Worm (Caenorhabditis elegans): ENCODE data around the gene F17H10.2.

The F17H10.2 gene

ce11 chrX:13144975-13145618, 31.5 kb downstream of the F17H10.2 start (continued):
- TF ChIP-seq elt-3 (tag; optimal IDR thresholded peaks at IDR 0.05) (peak in 3 of 6 experiments; percentile 51 to 79 (median 68)), unc-62 (GFP tag; optimal IDR thresholded peaks at IDR 0.05) (no peak), grh-1 (GFP tag; IDR thresholded peaks at IDR 0.05) (peak; percentile 79), nhr-77 (tag; optimal IDR thresholded peaks at IDR 0.05) (peak; percentile 94), lsy-2 (tag; optimal IDR thresholded peaks at IDR 0.05) (peak; percentile 82 to 92), unc-130 (tag; optimal IDR thresholded peaks at IDR 0.05) (peak; percentile 34), ets-5 (GFP tag; IDR thresholded peaks at IDR 0.05) (no peak), unc-86 (tag; optimal IDR thresholded peaks at IDR 0.05) (peak; percentile 98), alr-1 (tag; optimal IDR thresholded peaks at IDR 0.05; ENCODE audit: borderline replicate concordance) (no peak), mep-1 (tag; optimal IDR thresholded peaks at IDR 0.05) (peak; percentile 94)

ce11 chrX:13145988-13146873, 32.7 kb downstream of the F17H10.2 start:
- TF ChIP-seq snu-23 (GFP tag; optimal IDR thresholded peaks at IDR 0.05), result no peak
- TF ChIP-seq ztf-11 (tag; optimal IDR thresholded peaks at IDR 0.05), result no peak
- no peak for TF ChIP-seq skn-1 (tag; optimal IDR thresholded peaks at IDR 0.05)
- TF ChIP-seq lin-13 (GFP tag; optimal IDR thresholded peaks at IDR 0.05), result no peak
- TF ChIP-seq ama-1 (optimal IDR thresholded peaks at IDR 0.05), result no peak
- no peak for TF ChIP-seq nhr-19 (GFP tag; conservative IDR thresholded peaks at IDR 0.05)
- no peak for TF ChIP-seq mab-9 (GFP tag; IDR thresholded peaks at IDR 0.05)
- no peak for TF ChIP-seq fkh-4 (tag; optimal IDR thresholded peaks at IDR 0.05; ENCODE audit: borderline replicate concordance)
- peak; percentile 5 for TF ChIP-seq dsc-1 (tag; optimal IDR thresholded peaks at IDR 0.05)
- TF ChIP-seq blmp-1 (tag; optimal IDR thresholded peaks at IDR 0.05), result peak; percentile 58
- no peak for TF ChIP-seq efl-1 (optimal IDR thresholded peaks at IDR 0.05)
- peak in 1 of 2 experiments; percentile 41 for TF ChIP-seq efl-1 (GFP tag; optimal IDR thresholded peaks at IDR 0.05 in 1 of 2)

DNA sequence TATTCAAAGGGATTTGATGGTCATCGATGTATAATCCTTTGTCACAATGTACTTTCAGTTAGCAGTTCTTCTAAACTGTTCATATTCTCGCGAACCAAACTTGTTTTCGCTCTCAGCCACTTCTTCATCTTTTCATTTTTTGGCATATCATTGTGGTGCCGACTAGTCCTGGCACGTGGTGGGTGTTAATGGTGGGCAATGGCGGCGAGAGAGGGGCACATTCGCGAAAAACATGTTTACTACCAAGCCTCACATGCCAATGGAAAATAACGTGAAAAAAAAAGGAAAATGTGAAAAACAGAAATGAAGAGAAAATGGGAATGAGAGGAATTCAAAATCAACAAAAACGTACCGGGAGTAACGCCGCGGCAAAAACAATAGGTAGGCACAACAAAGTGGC, 33.5 kb downstream of the F17H10.2 start:
- TF ChIP-seq sox-4 (tag; optimal IDR thresholded peaks at IDR 0.05) (no peak), nhr-76 (tag; optimal IDR thresholded peaks at IDR 0.05) (no peak), nhr-19 (GFP tag; conservative IDR thresholded peaks at IDR 0.05) (no peak), unc-86 (tag; optimal IDR thresholded peaks at IDR 0.05) (no peak), pag-3 (tag; optimal IDR thresholded peaks at IDR 0.05; ENCODE audit: borderline replicate concordance, insufficient read depth) (peak; percentile 78), isw-1 (GFP tag; IDR thresholded peaks at IDR 0.05) (no peak), rnt-1 (tag; optimal IDR thresholded peaks at IDR 0.05) (no peak), hlh-17 (GFP tag; optimal IDR thresholded peaks at IDR 0.05; ENCODE audit: borderline replicate concordance) (no peak), nhr-71 (tag; optimal IDR thresholded peaks at IDR 0.05) (peak; percentile 61), ceh-88 (GFP tag; IDR thresholded peaks at IDR 0.05) (no peak), grh-1 (GFP tag; IDR thresholded peaks at IDR 0.05) (0 out of 2 replicates have a peak, but pooled peaks have one; percentile 6), irx-1 (tag; optimal IDR thresholded peaks at IDR 0.05) (no peak), F16B12.6 (tag; optimal IDR thresholded peaks at IDR 0.05) (no peak), mdl-1 (tag; optimal IDR thresholded peaks at IDR 0.05) (peak in 1 of 2 experiments; percentile 77), nhr-77 (tag; optimal IDR thresholded peaks at IDR 0.05) (no peak), C04F5.9 (tag; optimal IDR thresholded peaks at IDR 0.05) (no peak), sptf-1 (tag; optimal IDR thresholded peaks at IDR 0.05) (no peak), mef-2 (tag; optimal IDR thresholded peaks at IDR 0.05) (no peak), unc-98 (GFP tag; IDR thresholded peaks at IDR 0.05) (no peak), efl-3 (GFP tag; optimal IDR thresholded peaks at IDR 0.05) (no peak), mab-9 (GFP tag; IDR thresholded peaks at IDR 0.05) (no peak), fkh-10 (GFP tag; optimal IDR thresholded peaks at IDR 0.05) (no peak), unc-30 (tag; optimal IDR thresholded peaks at IDR 0.05) (no peak), hpl-2 (GFP tag; optimal IDR thresholded peaks at IDR 0.05) (no peak), snpc-4 (tag; optimal IDR thresholded peaks at IDR 0.05) (no peak), pax-3 (tag; optimal IDR thresholded peaks at IDR 0.05) (peak; percentile 46), lin-15B (tag; optimal IDR thresholded peaks at IDR 0.05) (no peak), unc-130 (tag; optimal IDR thresholded peaks at IDR 0.05) (peak; percentile 30), dsc-1 (tag; optimal IDR thresholded peaks at IDR 0.05) (no peak), lin-13 (GFP tag; optimal IDR thresholded peaks at IDR 0.05) (no peak), elt-3 (tag; optimal IDR thresholded peaks at IDR 0.05) (no peak), ama-1 (optimal IDR thresholded peaks at IDR 0.05) (no peak), fkh-4 (tag; optimal IDR thresholded peaks at IDR 0.05; ENCODE audit: borderline replicate concordance) (no peak), elt-2 (tag; optimal IDR thresholded peaks at IDR 0.05) (no peak), lsy-2 (tag; optimal IDR thresholded peaks at IDR 0.05) (no peak), ets-5 (GFP tag; IDR thresholded peaks at IDR 0.05) (no peak)
